Worm (Caenorhabditis elegans) whole organism, L3 larva: ENCODE results near the gene fipr-17.
A peak's percentile ranks its signal among the peaks of the same experiment; 100 is the strongest.

Source experiments
- R02D3.7 ChIP-seq: fragments of 150-350 bp; optimal IDR thresholded peaks from 2 replicates; lab custom pipeline; 2014; ENCODE audit warnings: missing biosample characterization, missing genetic modification characterization
- ZK546.5 ChIP-seq: sonication (generic microtip); optimal IDR thresholded peaks from 2 replicates; lab custom pipeline; 2017; ENCODE audit warnings: missing biosample characterization, missing genetic modification characterization
- aly-2 ChIP-seq: fragments of 150-350 bp; optimal IDR thresholded peaks from 2 replicates; lab custom pipeline; 2014; ENCODE audit warnings: missing biosample characterization, missing genetic modification characterization
- ama-1 ChIP-seq: fragments of 150-350 bp; optimal IDR thresholded peaks from 2 replicates; lab custom pipeline; 2018
- ceh-16 ChIP-seq: sonication (generic microtip); optimal IDR thresholded peaks from 2 replicates; lab custom pipeline; 2017; ENCODE audit warnings: missing biosample characterization, missing genetic modification characterization
- ceh-28 ChIP-seq: fragments of 150-350 bp; optimal IDR thresholded peaks from 2 replicates; lab custom pipeline; 2014; ENCODE audit warnings: missing biosample characterization, missing genetic modification reagents, missing genetic modification characterization
- ceh-9 ChIP-seq: sonication (generic microtip); optimal IDR thresholded peaks from 2 replicates; lab custom pipeline; 2018; ENCODE audit warnings: missing biosample characterization, missing genetic modification characterization
- egl-27 ChIP-seq: sonication (generic microtip); optimal IDR thresholded peaks from 4 replicates; lab custom pipeline; 2017; ENCODE audit warnings: missing biosample characterization, missing genetic modification reagents, missing genetic modification characterization
- egl-5 ChIP-seq: fragments of 150-350 bp; optimal IDR thresholded peaks from 2 replicates; lab custom pipeline; 2017; ENCODE audit warnings: missing biosample characterization, missing genetic modification reagents, missing genetic modification characterization, inconsistent platforms
- elt-2 ChIP-seq: sonication (generic microtip); optimal IDR thresholded peaks from 2 replicates; lab custom pipeline; 2016; ENCODE audit warnings: missing genetic modification reagents, mild to moderate bottlenecking, missing genetic modification characterization, missing compliant biosample characterization
- elt-3 ChIP-seq, 3 experiments: fragments of 150-350 bp in 1 of 3; sonication (generic microtip) in 2 of 3; optimal IDR thresholded peaks; 2 replicates in 2 of 3; 4 replicates in 1 of 3; lab custom pipeline; 2014 to 2017; ENCODE audit warnings: missing biosample characterization in 3 of 3, missing genetic modification characterization in 3 of 3
- fkh-2 ChIP-seq: fragments of 150-350 bp; optimal IDR thresholded peaks from 2 replicates; lab custom pipeline; 2014; ENCODE audit warnings: missing biosample characterization, missing genetic modification reagents, missing genetic modification characterization
- fos-1 ChIP-seq: fragments of 150-350 bp; optimal IDR thresholded peaks from 2 replicates; lab custom pipeline; 2014; ENCODE audit warnings: missing biosample characterization, missing genetic modification characterization
- hmg-11 ChIP-seq: sonication (generic microtip); optimal IDR thresholded peaks from 2 replicates; lab custom pipeline; 2016; ENCODE audit warnings: missing genetic modification characterization, missing compliant biosample characterization
- jun-1 ChIP-seq: fragments of 150-350 bp; optimal IDR thresholded peaks from 2 replicates; lab custom pipeline; 2014; ENCODE audit warnings: missing biosample characterization, missing genetic modification reagents, missing genetic modification characterization
- lin-15B ChIP-seq: fragments of 150-350 bp; optimal IDR thresholded peaks from 2 replicates; lab custom pipeline; 2014; ENCODE audit warnings: missing biosample characterization, missing genetic modification characterization
- lsy-12 ChIP-seq: sonication (generic microtip); optimal IDR thresholded peaks from 2 replicates; lab custom pipeline; 2016; ENCODE audit warnings: mild to moderate bottlenecking, missing genetic modification characterization, missing compliant biosample characterization
- mdl-1 ChIP-seq: fragments of 150-350 bp; optimal IDR thresholded peaks from 2 replicates; lab custom pipeline; 2014; ENCODE audit warnings: missing biosample characterization, missing genetic modification characterization
- mml-1 ChIP-seq: fragments of 150-350 bp; sonication (generic microtip); optimal IDR thresholded peaks from 3 replicates; lab custom pipeline; 2014; ENCODE audit warnings: missing biosample characterization, missing genetic modification characterization
- nfya-1 ChIP-seq: sonication (generic microtip); optimal IDR thresholded peaks from 2 replicates; lab custom pipeline; 2017; ENCODE audit warnings: missing genetic modification characterization, mild to moderate bottlenecking, missing compliant biosample characterization, antibody characterized with exemption, moderate library complexity; ENCODE audit not compliant: insufficient read depth
- nhr-11 ChIP-seq: fragments of 150-350 bp; optimal IDR thresholded peaks from 2 replicates; lab custom pipeline; 2014; ENCODE audit warnings: missing biosample characterization, missing genetic modification characterization
- nhr-12 ChIP-seq: fragments of 150-350 bp; optimal IDR thresholded peaks from 2 replicates; lab custom pipeline; 2014; ENCODE audit warnings: missing biosample characterization, missing genetic modification characterization
- nhr-23 ChIP-seq: fragments of 150-350 bp; optimal IDR thresholded peaks from 2 replicates; lab custom pipeline; 2014; ENCODE audit warnings: missing biosample characterization, missing genetic modification reagents, missing genetic modification characterization
- nhr-237 ChIP-seq: fragments of 150-350 bp; optimal IDR thresholded peaks from 2 replicates; lab custom pipeline; 2014; ENCODE audit warnings: missing biosample characterization, missing genetic modification characterization
- nhr-25 ChIP-seq: sonication (generic microtip); optimal IDR thresholded peaks from 2 replicates; lab custom pipeline; 2017; ENCODE audit warnings: missing biosample characterization, missing genetic modification characterization
- nhr-43 ChIP-seq: sonication (generic microtip); optimal IDR thresholded peaks from 2 replicates; lab custom pipeline; 2016; ENCODE audit warnings: mild to moderate bottlenecking, missing genetic modification characterization, missing compliant biosample characterization; ENCODE audit not compliant: poor library complexity, severe bottlenecking
- nhr-67 ChIP-seq: fragments of 150-350 bp; optimal IDR thresholded peaks from 2 replicates; lab custom pipeline; 2014; ENCODE audit warnings: missing biosample characterization, missing genetic modification characterization
- nhr-76 ChIP-seq: fragments of 150-350 bp; sonication (generic microtip); optimal IDR thresholded peaks from 5 replicates; lab custom pipeline; 2014; ENCODE audit warnings: missing biosample characterization, missing genetic modification characterization
- nhr-77 ChIP-seq: fragments of 150-350 bp; optimal IDR thresholded peaks from 2 replicates; lab custom pipeline; 2014; ENCODE audit warnings: missing biosample characterization, missing genetic modification characterization
- pha-4 ChIP-seq: fragments of 150-350 bp; optimal IDR thresholded peaks from 2 replicates; lab custom pipeline; 2014; ENCODE audit warnings: missing biosample characterization, missing genetic modification reagents, missing genetic modification characterization
- pqm-1 ChIP-seq: fragments of 150-350 bp; optimal IDR thresholded peaks from 2 replicates; lab custom pipeline; 2017; ENCODE audit warnings: missing biosample characterization, missing genetic modification characterization, inconsistent platforms
- sea-2 ChIP-seq: fragments of 150-350 bp; sonication (generic microtip); optimal IDR thresholded peaks from 4 replicates; lab custom pipeline; 2014; ENCODE audit warnings: missing biosample characterization, missing genetic modification reagents, missing genetic modification characterization
- skn-1 ChIP-seq: fragments of 150-350 bp; optimal IDR thresholded peaks from 2 replicates; lab custom pipeline; 2014; ENCODE audit warnings: missing biosample characterization, missing genetic modification characterization
- snpc-4 ChIP-seq: fragments of 150-350 bp; optimal IDR thresholded peaks from 2 replicates; lab custom pipeline; 2014; ENCODE audit warnings: missing biosample characterization, missing genetic modification characterization
- tbx-2 ChIP-seq: sonication (generic microtip); optimal IDR thresholded peaks from 2 replicates; lab custom pipeline; 2016; ENCODE audit warnings: mild to moderate bottlenecking, missing genetic modification characterization, missing compliant biosample characterization
- unc-39 ChIP-seq: sonication (generic microtip); optimal IDR thresholded peaks from 4 replicates; lab custom pipeline; 2017; ENCODE audit warnings: missing biosample characterization, missing genetic modification characterization
- unc-62 ChIP-seq: fragments of 150-350 bp; sonication (generic microtip); optimal IDR thresholded peaks from 4 replicates; lab custom pipeline; 2014; ENCODE audit warnings: missing biosample characterization, missing genetic modification reagents, missing genetic modification characterization
- zag-1 ChIP-seq: fragments of 150-350 bp; optimal IDR thresholded peaks from 2 replicates; lab custom pipeline; 2014; ENCODE audit warnings: missing biosample characterization, missing genetic modification characterization
- ztf-11 ChIP-seq: fragments of 150-350 bp; optimal IDR thresholded peaks from 2 replicates; lab custom pipeline; 2014; ENCODE audit warnings: missing biosample characterization, missing genetic modification characterization
- ztf-4 ChIP-seq: fragments of 150-350 bp; optimal IDR thresholded peaks from 2 replicates; lab custom pipeline; 2014; ENCODE audit warnings: missing biosample characterization, missing genetic modification characterization

fipr-17 gene

DNA sequence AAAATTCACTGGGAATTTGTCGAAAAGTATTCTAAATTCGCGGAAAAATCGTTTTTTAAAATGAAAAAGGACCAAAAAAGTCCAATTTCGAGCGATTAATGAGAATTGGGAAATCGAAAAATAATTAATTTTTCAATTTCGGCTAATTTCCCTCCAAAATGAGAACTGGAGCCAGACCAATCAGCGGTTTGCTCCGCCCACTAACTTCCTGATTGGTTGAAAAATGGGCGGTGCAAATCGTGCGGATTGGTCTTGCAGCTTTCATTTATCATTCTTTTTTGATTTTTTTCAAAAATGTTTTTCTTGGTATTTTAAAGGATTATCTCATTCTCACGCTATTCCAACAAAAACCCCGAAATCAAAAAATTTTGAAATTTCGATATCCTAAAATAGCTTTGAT lies 46.6 kb upstream of the fipr-17 start:
- peak; percentile 96 for TF ChIP-seq nfya-1
- TF ChIP-seq lsy-12 (tag; lab: Kevin White, UChicago), result no peak

ce11 chrIII:11053603-11054002 lies 46.2 kb upstream of the fipr-17 start:
- TF ChIP-seq nhr-237 (tag; lab: Kevin White, UChicago) (no peak), aly-2 (tag; lab: Kevin White, UChicago) (no peak), nfya-1 (no peak), ama-1 (lab: Kevin White, UChicago) (no peak), pqm-1 (tag; lab: Kevin White, UChicago) (no peak), nhr-12 (tag; lab: Kevin White, UChicago) (no peak), unc-39 (tag; lab: Kevin White, UChicago) (no peak), mdl-1 (tag; lab: Kevin White, UChicago) (no peak), nhr-23 (no peak), ceh-16 (tag; lab: Kevin White, UChicago) (no peak), tbx-2 (tag; lab: Kevin White, UChicago) (no peak), nhr-67 (tag; lab: Kevin White, UChicago) (no peak)

DNA sequence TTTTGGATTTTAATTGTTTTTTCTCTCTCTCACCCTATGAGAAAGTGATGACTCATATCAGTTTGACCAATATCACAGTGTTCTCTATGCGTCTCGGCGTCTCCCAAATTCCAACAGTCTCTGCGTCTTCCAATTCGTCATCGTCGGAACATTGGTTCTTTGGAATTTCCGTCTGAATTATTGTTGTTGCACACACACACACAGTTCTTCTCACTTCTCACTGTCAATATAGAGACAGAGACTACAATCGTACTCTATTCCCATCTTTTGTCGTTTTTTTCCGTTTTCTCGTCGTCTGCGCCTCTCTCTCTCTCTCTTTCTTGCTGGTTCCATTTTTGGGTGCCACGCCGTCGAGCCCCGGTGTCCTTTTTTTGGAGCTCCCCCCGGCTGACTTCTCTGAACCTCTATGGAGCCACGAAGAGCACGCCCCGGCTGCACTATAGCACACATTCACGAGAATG lies 43.3 kb upstream of the fipr-17 start:
- TF ChIP-seq hmg-11 (tag; lab: Kevin White, UChicago) (peak; percentile 55), nhr-23 (peak; percentile 16), fkh-2 (no peak), skn-1 (no peak), nhr-43 (tag; lab: Kevin White, UChicago) (no peak), aly-2 (tag; lab: Kevin White, UChicago) (no peak), nhr-12 (tag; lab: Kevin White, UChicago) (no peak), pha-4 (tag; lab: Kevin White, UChicago) (peak; percentile 82), ceh-9 (tag; lab: Kevin White, UChicago) (no peak), ztf-4 (tag; lab: Kevin White, UChicago) (no peak), ama-1 (lab: Kevin White, UChicago) (no peak), mml-1 (tag; lab: Kevin White, UChicago) (no peak), elt-2 (tag; lab: Kevin White, UChicago) (peak; percentile 48), pqm-1 (tag; lab: Kevin White, UChicago) (peak; percentile 45), ceh-16 (tag; lab: Kevin White, UChicago) (no peak), jun-1 (tag; lab: Kevin White, UChicago) (peak; percentile 80), nhr-25 (no peak), tbx-2 (tag; lab: Kevin White, UChicago) (no peak), unc-39 (tag; lab: Kevin White, UChicago) (no peak), ZK546.5 (tag; lab: Kevin White, UChicago) (no peak), fos-1 (tag; lab: Kevin White, UChicago) (no peak), lin-15B (no peak), nhr-67 (tag; lab: Kevin White, UChicago) (no peak), nfya-1 (peak; percentile 29), sea-2 (GFP tag; lab: Kevin White, UChicago) (no peak), unc-62 (GFP tag; lab: Kevin White, UChicago) (no peak), nhr-11 (no peak), nhr-76 (tag; lab: Kevin White, UChicago) (no peak), R02D3.7 (tag; lab: Kevin White, UChicago) (no peak), egl-27 (tag; lab: Kevin White, UChicago) (no peak), snpc-4 (tag; lab: Kevin White, UChicago) (peak; percentile 10), lsy-12 (tag; lab: Kevin White, UChicago) (no peak), zag-1 (tag; lab: Kevin White, UChicago) (no peak), egl-5 (peak; percentile 9), ztf-11 (tag; lab: Kevin White, UChicago) (no peak), nhr-77 (tag; lab: Kevin White, UChicago) (no peak), ceh-28 (tag; lab: Kevin White, UChicago) (no peak), elt-3 (tag; optimal IDR thresholded peaks at IDR 0.05; lab: Kevin White, UChicago) (no peak)
